Worm (Caenorhabditis elegans) whole organism, young adult: ENCODE measurements around the gene spp-20.

Source experiments
- Y79H2A.3 ChIP-seq: fragments of 200-800 bp; sonication (Bioruptor generic); conservative IDR thresholded peaks from 2 replicates; pipeline ENCODE4 v1.3.6; 2022; ENCODE audit warnings: missing genetic modification reagents, missing genetic modification characterization, missing compliant biosample characterization
- him-1 ChIP-seq: sonication (generic microtip); optimal IDR thresholded peaks from 2 replicates; lab custom pipeline; 2016; ENCODE audit warnings: missing genotype, missing genetic modification reagents, missing genetic modification characterization, missing compliant biosample characterization
- let-526 ChIP-seq: fragments of 200-800 bp; sonication (Bioruptor generic); IDR thresholded peaks from 2 replicates; pipeline ENCODE4 v1.3.6; 2022; ENCODE audit warnings: missing genetic modification reagents, missing genetic modification characterization, missing compliant biosample characterization
- nhr-80 ChIP-seq: sonication (generic microtip); optimal IDR thresholded peaks from 2 replicates; lab custom pipeline; 2016; ENCODE audit warnings: missing genetic modification characterization, missing compliant biosample characterization
- pha-4 ChIP-seq: fragments of 150-350 bp; sonication (generic microtip); optimal IDR thresholded peaks from 2 replicates; lab custom pipeline; 2014; ENCODE audit warnings: missing biosample characterization, missing genetic modification reagents, missing genetic modification characterization
- rcor-1 ChIP-seq: fragments of 200-800 bp; sonication (Bioruptor generic); IDR thresholded peaks from 2 replicates; pipeline ENCODE4 v1.3.6; 2022; ENCODE audit warnings: missing genetic modification reagents, missing genetic modification characterization, missing compliant biosample characterization
- snpc-4 ChIP-seq, 5 experiments: fragments of 150-350 bp in 1 of 5; sonication (generic microtip) in 4 of 5; optimal IDR thresholded peaks; 2 replicates each; lab custom pipeline; 2014 to 2018; ENCODE audit warnings: missing genetic modification characterization in 5 of 5, missing biosample characterization in 3 of 5, antibody characterized with exemption in 2 of 5, mild to moderate bottlenecking in 2 of 5, missing compliant biosample characterization in 2 of 5, missing genotype in 2 of 5, moderate library complexity in 2 of 5, missing genetic modification reagents in 1 of 5
- tlf-1 ChIP-seq: fragments of 200-800 bp; sonication (Bioruptor generic); optimal IDR thresholded peaks from 2 replicates; lab custom pipeline; 2018; ENCODE audit warnings: mild to moderate bottlenecking, missing genetic modification characterization, missing compliant biosample characterization

DNA sequence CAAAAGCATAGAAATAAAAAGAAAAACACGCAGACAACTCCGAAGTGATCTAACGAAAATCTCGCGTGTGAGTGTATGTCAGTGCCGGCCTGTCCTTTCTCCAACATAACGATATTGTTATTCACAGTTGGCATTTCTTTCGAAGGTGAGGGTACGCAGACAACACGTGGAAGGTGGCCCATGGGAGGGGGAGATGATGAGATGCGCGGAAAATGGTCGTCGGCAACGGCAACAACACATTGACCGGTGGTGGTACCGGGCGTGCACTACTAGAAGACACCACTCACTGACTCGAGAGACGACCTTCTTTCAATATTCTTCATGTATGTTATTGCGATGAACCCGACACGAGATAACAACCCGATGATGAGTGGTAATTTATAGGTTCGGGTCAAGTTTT, 13.0 kb downstream of the spp-20 start:
- TF ChIP-seq let-526 (GFP tag; lab: Robert Waterston, UW): no peak
- TF ChIP-seq him-1 (tag; lab: Kevin White, UChicago): no peak
- no peak for TF ChIP-seq rcor-1
- TF ChIP-seq Y79H2A.3 (GFP tag; lab: Robert Waterston, UW): no peak
- TF ChIP-seq nhr-80: no peak
- TF ChIP-seq tlf-1 (GFP tag; lab: Kevin White, UChicago): no peak
- no peak for TF ChIP-seq snpc-4 (GFP tag; optimal IDR thresholded peaks at IDR 0.05; lab: Kevin White, UChicago)
- TF ChIP-seq snpc-4 (tag; optimal IDR thresholded peaks at IDR 0.05; lab: Kevin White, UChicago): no peak
- TF ChIP-seq pha-4 (tag; lab: Kevin White, UChicago): no peak
